Worm (Caenorhabditis elegans) whole organism, L4 larva: ENCODE results near the gene set-28.
A peak's percentile ranks its signal among the peaks of the same experiment; 100 is the strongest.
"Not testable (repeated sequence)": the region's sequence is repeated elsewhere in the genome, so short reads cannot be mapped to it uniquely, and the experiment has no call there.

Experiments
- D1046.2 ChIP-seq: fragments of 200-800 bp; sonication (Bioruptor generic); IDR thresholded peaks from 2 replicates; pipeline ENCODE4 v1.3.6; 2022; ENCODE audit warnings: missing genetic modification characterization, missing compliant biosample characterization
- F44E2.7 ChIP-seq: fragments of 200-800 bp; sonication (Bioruptor generic); IDR thresholded peaks from 2 replicates; pipeline ENCODE4 v2.1.2; 2022; ENCODE audit warnings: missing genetic modification characterization, missing compliant biosample characterization
- F49E8.2 ChIP-seq: sonication (generic microtip); optimal IDR thresholded peaks from 2 replicates; lab custom pipeline; 2016; ENCODE audit warnings: missing compliant biosample characterization, mild to moderate bottlenecking, missing genetic modification characterization, borderline replicate concordance
- Y5F2A.4 ChIP-seq: fragments of 200-800 bp; sonication (Bioruptor generic); optimal IDR thresholded peaks from 2 replicates; lab custom pipeline; 2018; ENCODE audit warnings: mild to moderate bottlenecking, missing genetic modification characterization, missing compliant biosample characterization
- ZK337.2 ChIP-seq: fragments of 200-800 bp; sonication (Bioruptor generic); IDR thresholded peaks from 2 replicates; pipeline ENCODE4 v1.3.6; 2022; ENCODE audit warnings: missing genetic modification reagents, missing genetic modification characterization, missing compliant biosample characterization
- ZK546.5 ChIP-seq, 2 experiments: sonication (generic microtip); optimal IDR thresholded peaks; 2 replicates each; lab custom pipeline; 2017; ENCODE audit warnings: missing biosample characterization in 2 of 2, missing genetic modification characterization in 2 of 2
- aly-2 ChIP-seq: sonication (generic microtip); optimal IDR thresholded peaks from 2 replicates; lab custom pipeline; 2018; ENCODE audit warnings: missing biosample characterization, missing genetic modification characterization
- ceh-20 ChIP-seq: fragments of 200-800 bp; sonication (Bioruptor generic); IDR thresholded peaks from 2 replicates; pipeline ENCODE4 v1.3.6; 2022; ENCODE audit warnings: missing genetic modification reagents, missing genetic modification characterization, missing compliant biosample characterization
- ceh-32 ChIP-seq: sonication (generic microtip); optimal IDR thresholded peaks from 2 replicates; lab custom pipeline; 2016; ENCODE audit warnings: mild to moderate bottlenecking, missing genetic modification characterization, missing compliant biosample characterization; ENCODE audit not compliant: poor library complexity
- dmd-6 ChIP-seq: fragments of 200-800 bp; sonication (Bioruptor generic); IDR thresholded peaks from 2 replicates; pipeline ENCODE4 v1.3.6; 2022; ENCODE audit warnings: missing genetic modification reagents, missing genetic modification characterization, missing compliant biosample characterization
- dpl-1 ChIP-seq: fragments of 150-350 bp; optimal IDR thresholded peaks from 2 replicates; lab custom pipeline; 2014; ENCODE audit warnings: missing biosample characterization, missing genetic modification reagents, missing genetic modification characterization
- egl-43 ChIP-seq: fragments of 200-800 bp; sonication (Bioruptor generic); IDR thresholded peaks from 2 replicates; pipeline ENCODE4 v1.3.6; 2022; ENCODE audit warnings: missing genetic modification reagents, missing genetic modification characterization, missing compliant biosample characterization
- fos-1 ChIP-seq: fragments of 150-350 bp; optimal IDR thresholded peaks from 2 replicates; lab custom pipeline; 2014; ENCODE audit warnings: missing biosample characterization, missing genetic modification characterization
- hlh-11 ChIP-seq: fragments of 200-800 bp; sonication (Bioruptor generic); optimal IDR thresholded peaks from 2 replicates; lab custom pipeline; 2018; ENCODE audit warnings: mild to moderate bottlenecking, missing genetic modification characterization, missing compliant biosample characterization
- lim-7 ChIP-seq: fragments of 200-800 bp; sonication (Bioruptor generic); IDR thresholded peaks from 2 replicates; pipeline ENCODE4 v1.3.6; 2022; ENCODE audit warnings: missing genetic modification characterization, missing compliant biosample characterization
- lin-29 ChIP-seq: fragments of 200-800 bp; sonication (Bioruptor generic); IDR thresholded peaks from 2 replicates; pipeline ENCODE4 v1.3.6; 2022; ENCODE audit warnings: missing genetic modification reagents, missing genetic modification characterization, missing compliant biosample characterization
- lin-38 ChIP-seq: fragments of 200-800 bp; sonication (Bioruptor generic); IDR thresholded peaks from 2 replicates; pipeline ENCODE4 v1.3.6; 2022; ENCODE audit warnings: missing genetic modification reagents, missing genetic modification characterization, missing compliant biosample characterization
- lir-3 ChIP-seq: sonication (generic microtip); optimal IDR thresholded peaks from 2 replicates; lab custom pipeline; 2016; ENCODE audit warnings: mild to moderate bottlenecking, missing genetic modification characterization, missing compliant biosample characterization
- lsy-2 ChIP-seq, 2 experiments: fragments of 150-350 bp in 1 of 2; sonication (generic microtip) in 1 of 2; optimal IDR thresholded peaks; 2 replicates each; lab custom pipeline; 2014 to 2017; ENCODE audit warnings: missing biosample characterization in 2 of 2, missing genetic modification characterization in 2 of 2
- madf-9 ChIP-seq: fragments of 200-800 bp; sonication (Bioruptor generic); conservative IDR thresholded peaks from 2 replicates; pipeline ENCODE4 v1.3.6; 2022; ENCODE audit warnings: missing genetic modification reagents, missing genetic modification characterization, missing compliant biosample characterization
- mep-1 ChIP-seq: fragments of 150-350 bp; sonication (generic microtip); optimal IDR thresholded peaks from 3 replicates; lab custom pipeline; 2014; ENCODE audit warnings: missing biosample characterization, missing genetic modification characterization
- nhr-102 ChIP-seq: sonication (generic microtip); optimal IDR thresholded peaks from 2 replicates; lab custom pipeline; 2016; ENCODE audit warnings: mild to moderate bottlenecking, missing genetic modification characterization, moderate library complexity, missing compliant biosample characterization
- nhr-237 ChIP-seq: sonication (generic microtip); optimal IDR thresholded peaks from 2 replicates; lab custom pipeline; 2017; ENCODE audit warnings: missing biosample characterization, missing genetic modification characterization
- nhr-48 ChIP-seq: sonication (generic microtip); optimal IDR thresholded peaks from 2 replicates; lab custom pipeline; 2016; ENCODE audit warnings: mild to moderate bottlenecking, missing genetic modification characterization, missing compliant biosample characterization
- saeg-2 ChIP-seq: fragments of 200-800 bp; sonication (Bioruptor generic); IDR thresholded peaks from 2 replicates; pipeline ENCODE4 v1.3.6; 2022; ENCODE audit warnings: missing genetic modification reagents, missing genetic modification characterization, missing compliant biosample characterization
- set-16 ChIP-seq: fragments of 200-800 bp; sonication (Bioruptor generic); IDR thresholded peaks from 2 replicates; pipeline ENCODE4 v1.3.6; 2022; ENCODE audit warnings: missing genetic modification reagents, missing genetic modification characterization, missing compliant biosample characterization
- unc-62 ChIP-seq, 3 experiments: fragments of 150-350 bp in 1 of 3; sonication (generic microtip); optimal IDR thresholded peaks in 2 of 3; peaks in 1 of 3; 1 replicate in 1 of 3; 2 replicates in 2 of 3; lab custom pipeline; 2014 to 2017; ENCODE audit warnings: missing biosample characterization in 3 of 3, missing genetic modification characterization in 3 of 3, missing genetic modification reagents in 3 of 3, missing genotype in 1 of 3
- vab-7 ChIP-seq: fragments of 200-800 bp; sonication (Bioruptor generic); IDR thresholded peaks from 2 replicates; pipeline ENCODE4 v1.3.6; 2022; ENCODE audit warnings: missing genetic modification reagents, missing genetic modification characterization, missing compliant biosample characterization
- zfp-2 ChIP-seq: sonication (generic microtip); optimal IDR thresholded peaks from 2 replicates; lab custom pipeline; 2016; ENCODE audit warnings: mild to moderate bottlenecking, missing genetic modification characterization, missing compliant biosample characterization
- zip-11 ChIP-seq: fragments of 200-800 bp; sonication (Bioruptor generic); IDR thresholded peaks from 2 replicates; pipeline ENCODE4 v1.3.6; 2022; ENCODE audit warnings: missing genetic modification characterization, missing compliant biosample characterization
- ztf-11 ChIP-seq: fragments of 150-350 bp; optimal IDR thresholded peaks from 2 replicates; lab custom pipeline; 2014; ENCODE audit warnings: missing biosample characterization, missing genetic modification characterization

Gene set-28

DNA sequence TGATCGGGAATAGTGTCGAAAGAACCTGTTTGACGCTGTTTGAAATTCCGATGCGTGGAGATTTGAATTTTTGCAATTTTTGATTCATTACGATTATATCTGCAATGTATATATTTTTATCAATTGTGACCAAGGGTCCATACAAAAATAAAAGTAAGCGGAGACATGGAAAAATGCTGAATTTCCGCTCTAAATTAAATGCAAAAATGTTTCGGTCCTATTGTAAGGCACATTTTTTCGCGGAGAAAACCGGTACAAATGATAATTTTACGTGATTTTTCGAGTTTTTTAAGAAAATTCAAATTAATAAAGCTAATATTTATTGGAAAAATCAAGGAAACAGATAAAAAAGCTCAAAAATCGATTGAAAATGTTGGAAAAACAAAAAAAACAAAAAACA lies at the start of gene set-28:
TSS of gene set-28 (minus strand) at position 101 of the 400 bp plus-strand sequence.
- not testable (repeated sequence) for TF ChIP-seq lin-29 (GFP tag; lab: Robert Waterston, UW); zfp-2 (tag; lab: Kevin White, UChicago); Y5F2A.4 (GFP tag; lab: Kevin White, UChicago)
- TF ChIP-seq, all 104 proteins: peak for 0; not testable (repeated sequence) for 104

- TF ChIP-seq madf-9 (0 out of 2 replicates have a peak, but pooled peaks have one; percentile 23), egl-43 (GFP tag; lab: Robert Waterston, UW) (0 out of 2 replicates have a peak, but pooled peaks have one; percentile 25), lin-38 (GFP tag; lab: Robert Waterston, UW) (peak; percentile 75; the same call in 1 of the 2 replicates), lim-7 (GFP tag; lab: Robert Waterston, UW) (peak; percentile 64; the same call in 1 of the 2 replicates), D1046.2 (peak; percentile 56; the same call in 1 of the 2 replicates)
These were observed 43.2 kb upstream of the set-28 start for ce11 chrX:258540-258939.

DNA sequence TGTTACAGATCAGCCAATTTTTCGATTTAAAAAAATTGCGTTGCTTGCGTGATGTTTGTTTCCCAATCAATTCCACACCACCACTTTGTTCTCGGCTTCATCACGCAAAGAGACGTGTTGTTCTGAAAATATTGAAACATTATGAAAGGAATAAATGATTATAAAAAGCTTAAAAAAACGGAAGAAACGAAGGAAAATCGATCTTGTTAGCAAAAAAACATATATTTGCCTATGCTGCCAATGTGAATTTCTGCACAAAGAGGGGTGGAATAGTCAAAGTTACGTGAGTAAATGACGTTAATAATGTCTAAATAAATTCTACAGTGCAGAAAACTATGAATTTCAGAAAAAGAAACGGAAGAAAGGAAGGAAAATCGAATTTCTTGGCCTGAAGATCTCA lies 23.7 kb upstream of the set-28 start, which contains the start of gene AC8.10:
TSS of gene AC8.10 (minus strand) at position 101 of the 400 bp plus-strand sequence.
- not testable (repeated sequence) for TF ChIP-seq lsy-2 (tag; optimal IDR thresholded peaks at IDR 0.05; lab: Kevin White, UChicago); ZK337.2 (GFP tag; lab: Robert Waterston, UW); lin-29 (GFP tag; lab: Robert Waterston, UW)

DNA sequence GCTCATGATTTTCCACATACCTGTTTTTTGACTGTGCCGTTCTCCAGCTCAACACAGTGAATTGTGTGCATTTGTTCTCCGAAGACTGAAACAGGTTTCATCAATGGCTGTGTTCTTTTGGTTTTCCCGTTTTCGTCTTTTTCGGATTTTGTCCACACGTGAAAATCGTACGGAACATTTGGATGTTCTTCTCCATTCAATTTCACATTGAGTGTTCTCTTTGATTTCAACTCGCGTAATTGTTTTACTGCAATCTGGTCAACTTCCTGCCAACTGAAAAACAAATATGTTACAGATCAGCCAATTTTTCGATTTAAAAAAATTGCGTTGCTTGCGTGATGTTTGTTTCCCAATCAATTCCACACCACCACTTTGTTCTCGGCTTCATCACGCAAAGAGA lies 14.0 kb upstream of the set-28 start, which contains the start of gene AC8.3:
TSS of gene AC8.3 (minus strand) at position 101 of the 400 bp plus-strand sequence.
- TF ChIP-seq unc-62 (GFP tag; optimal IDR thresholded peaks at IDR 0.05 in 1 of 2; lab: Kevin White, UChicago); unc-62 (tag; optimal IDR thresholded peaks at IDR 0.05; lab: Kevin White, UChicago); nhr-48 (tag; lab: Kevin White, UChicago); vab-7 (GFP tag; lab: Robert Waterston, UW): not testable (repeated sequence)

DNA sequence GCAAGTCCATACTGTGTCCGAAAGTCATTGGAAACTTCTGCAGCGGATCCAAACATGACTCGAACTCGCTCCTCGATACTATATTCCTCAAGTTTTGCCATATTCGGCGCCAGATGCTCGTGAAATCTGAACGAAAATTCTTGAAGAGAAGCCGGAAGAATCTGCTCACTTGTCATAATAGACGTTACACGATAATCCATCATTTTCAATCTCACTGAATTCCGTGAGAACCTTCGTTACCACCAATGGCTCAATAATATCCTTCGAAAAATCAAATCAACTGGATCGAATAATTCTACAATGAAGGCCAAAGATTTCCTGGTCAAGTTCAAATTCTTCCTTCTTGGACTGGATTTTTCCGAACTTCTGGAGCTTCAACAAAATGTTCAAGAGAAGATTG lies 4.2 kb downstream of the set-28 start, which contains the start of gene Y73B3B.1:
TSS of gene Y73B3B.1 (minus strand) at position 101 of the 400 bp plus-strand sequence.
- not testable (repeated sequence) for TF ChIP-seq zip-11 (GFP tag; lab: Robert Waterston, UW); ZK546.5 (tag; optimal IDR thresholded peaks at IDR 0.05; lab: Kevin White, UChicago); ztf-11 (tag; lab: Kevin White, UChicago)
- TF ChIP-seq, all 104 proteins: peak for 0; not testable (repeated sequence) for 104

DNA sequence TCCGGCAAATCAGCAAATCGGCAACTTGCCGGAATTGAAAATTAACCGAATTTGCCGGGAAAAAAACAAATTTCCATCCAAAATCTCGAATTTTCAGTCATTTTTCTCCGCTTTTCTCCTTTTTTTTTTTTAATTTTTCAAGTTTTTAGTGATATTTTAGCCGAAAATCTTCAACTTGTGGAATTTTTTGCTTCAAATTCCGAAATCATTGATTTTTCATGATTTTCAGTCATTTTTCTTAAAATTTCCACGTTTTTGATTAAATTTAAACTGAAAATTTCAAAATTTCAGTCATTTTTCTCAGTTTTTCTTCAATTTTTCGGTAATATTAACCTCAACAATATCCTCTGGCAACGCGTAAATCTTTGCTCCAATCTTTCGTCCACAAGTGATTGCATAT lies 5.7 kb downstream of the set-28 start, which contains the start of gene Y73B3B.3:
TSS of gene Y73B3B.3 (plus strand) at position 301 of the 400 bp plus-strand sequence.
- peak in 1 of 2 experiments; percentile 5 for TF ChIP-seq unc-62 (GFP tag; optimal IDR thresholded peaks at IDR 0.05 in 1 of 2; lab: Kevin White, UChicago)
- not testable (repeated sequence) for TF ChIP-seq unc-62 (tag; optimal IDR thresholded peaks at IDR 0.05; lab: Kevin White, UChicago)
- TF ChIP-seq, all 104 proteins: peak for 1; not testable (repeated sequence) for 103

DNA sequence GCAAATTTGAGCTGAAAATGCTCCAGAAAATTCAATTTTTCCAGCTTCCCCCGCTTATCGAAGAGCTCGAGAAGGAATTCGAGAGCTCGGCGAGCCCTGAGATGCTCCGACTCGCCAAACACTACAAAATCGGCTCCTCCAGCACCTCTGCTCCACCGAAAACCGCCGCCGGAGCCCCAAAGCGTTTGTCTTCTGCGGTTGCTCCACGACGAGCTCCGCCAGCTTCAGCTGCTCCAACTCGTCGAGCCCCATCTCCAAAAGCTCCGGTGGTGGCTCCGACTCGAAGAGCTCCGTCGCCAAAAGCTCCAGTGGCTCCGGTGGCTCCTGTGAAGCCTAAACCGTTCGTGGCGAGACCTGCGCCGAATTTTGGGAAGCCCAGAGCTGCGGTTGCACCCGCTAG lies 19.0 kb downstream of the set-28 start:
- no peak for TF ChIP-seq nhr-237
- peak; percentile 95 for TF ChIP-seq set-16 (GFP tag; lab: Robert Waterston, UW)
- TF ChIP-seq, all 104 proteins: peak for 1

DNA sequence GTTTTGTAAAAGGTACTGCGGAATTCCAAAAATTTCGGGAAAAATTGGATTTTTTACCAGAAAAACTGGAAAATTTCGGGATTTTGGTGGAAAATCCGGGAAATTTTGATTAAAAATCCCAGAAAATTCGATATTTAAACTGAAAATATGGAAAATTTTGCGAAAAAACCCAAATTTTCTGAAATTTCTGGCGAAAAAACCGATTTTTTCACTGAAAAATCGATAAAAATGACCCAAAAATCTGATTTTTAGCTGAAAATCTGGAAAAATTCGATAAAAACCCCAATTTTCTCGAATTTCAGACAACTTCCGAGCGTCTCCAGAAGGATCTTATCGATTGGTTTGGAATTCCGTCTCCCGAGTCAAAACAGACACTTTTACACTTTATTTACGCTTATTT lies 22.9 kb downstream of the set-28 start, which contains the start of gene T08D2.8:
TSS of gene T08D2.8 (plus strand) at position 301 of the 400 bp plus-strand sequence.
- TF ChIP-seq dpl-1 (GFP tag; lab: Kevin White, UChicago) (no peak), ceh-20 (GFP tag; lab: Robert Waterston, UW) (no peak), mep-1 (tag; lab: Kevin White, UChicago) (no peak), lsy-2 (tag; optimal IDR thresholded peaks at IDR 0.05; lab: Kevin White, UChicago) (no peak), dmd-6 (GFP tag; lab: Robert Waterston, UW) (no peak), hlh-11 (no peak), saeg-2 (no peak), nhr-102 (no peak), fos-1 (tag; lab: Kevin White, UChicago) (no peak), F49E8.2 (tag; lab: Kevin White, UChicago) (no peak), ceh-32 (tag; lab: Kevin White, UChicago) (no peak), aly-2 (no peak), lir-3 (tag; lab: Kevin White, UChicago) (no peak), lin-29 (GFP tag; lab: Robert Waterston, UW) (no peak), F44E2.7 (GFP tag; lab: Robert Waterston, UW) (no peak)
